Worm (Caenorhabditis elegans) whole organism, young adult: ENCODE measurements around the gene lgc-20.

ENCODE experiments used
- F37B4.10 ChIP-seq: fragments of 200-800 bp; sonication (Bioruptor generic); IDR thresholded peaks from 2 replicates; pipeline ENCODE4 v1.3.6; 2022; ENCODE audit warnings: missing genetic modification characterization, missing compliant biosample characterization
- T07F8.4 ChIP-seq: sonication (generic microtip); optimal IDR thresholded peaks from 2 replicates; lab custom pipeline; 2016; ENCODE audit warnings: mild to moderate bottlenecking, missing genetic modification characterization, moderate library complexity, missing compliant biosample characterization
- Y79H2A.3 ChIP-seq: fragments of 200-800 bp; sonication (Bioruptor generic); conservative IDR thresholded peaks from 2 replicates; pipeline ENCODE4 v1.3.6; 2022; ENCODE audit warnings: missing genetic modification reagents, missing genetic modification characterization, missing compliant biosample characterization
- bed-1 ChIP-seq: fragments of 200-800 bp; sonication (Bioruptor generic); IDR thresholded peaks from 2 replicates; pipeline ENCODE4 v1.3.6; 2022; ENCODE audit warnings: missing genetic modification reagents, missing genetic modification characterization, missing compliant biosample characterization
- ccch-3 ChIP-seq: fragments of 200-800 bp; sonication (Bioruptor generic); optimal IDR thresholded peaks from 2 replicates; lab custom pipeline; 2018; ENCODE audit warnings: mild to moderate bottlenecking, missing genetic modification characterization, missing compliant biosample characterization
- dpl-1 ChIP-seq: fragments of 150-350 bp; optimal IDR thresholded peaks from 2 replicates; lab custom pipeline; 2014; ENCODE audit warnings: missing biosample characterization, missing genetic modification reagents, missing genetic modification characterization
- ets-4 ChIP-seq: fragments of 200-800 bp; sonication (Bioruptor generic); optimal IDR thresholded peaks from 2 replicates; lab custom pipeline; 2018; ENCODE audit warnings: mild to moderate bottlenecking, missing genetic modification characterization, missing compliant biosample characterization
- him-1 ChIP-seq: sonication (generic microtip); optimal IDR thresholded peaks from 2 replicates; lab custom pipeline; 2016; ENCODE audit warnings: missing genotype, missing genetic modification reagents, missing genetic modification characterization, missing compliant biosample characterization
- let-607 ChIP-seq, 2 experiments: fragments of 200-800 bp in 1 of 2; sonication (Bioruptor generic) in 1 of 2; sonication (generic microtip) in 1 of 2; optimal IDR thresholded peaks; 2 replicates each; lab custom pipeline; 2016 to 2018; ENCODE audit warnings: mild to moderate bottlenecking in 2 of 2, missing compliant biosample characterization in 2 of 2, missing genetic modification characterization in 2 of 2, moderate library complexity in 2 of 2, missing genotype in 1 of 2
- lir-1 ChIP-seq: fragments of 200-800 bp; sonication (Bioruptor generic); conservative IDR thresholded peaks from 2 replicates; pipeline ENCODE4 v1.3.6; 2022; ENCODE audit warnings: missing genetic modification reagents, missing genetic modification characterization, missing compliant biosample characterization
- mxl-1 ChIP-seq: sonication (generic microtip); optimal IDR thresholded peaks from 2 replicates; lab custom pipeline; 2016; ENCODE audit warnings: missing genetic modification characterization, missing compliant biosample characterization
- nfyb-1 ChIP-seq: fragments of 200-800 bp; sonication (Bioruptor generic); IDR thresholded peaks from 2 replicates; pipeline ENCODE4 v1.3.6; 2022; ENCODE audit warnings: missing genetic modification reagents, missing genetic modification characterization, missing compliant biosample characterization
- snpc-1.3 ChIP-seq: sonication (generic microtip); optimal IDR thresholded peaks from 2 replicates; lab custom pipeline; 2017; ENCODE audit warnings: missing genetic modification characterization, mild to moderate bottlenecking, missing compliant biosample characterization, antibody characterized with exemption, moderate library complexity, missing genotype, missing genetic modification reagents; ENCODE audit not compliant: insufficient read depth
- ztf-3 ChIP-seq: fragments of 200-800 bp; sonication (Bioruptor generic); optimal IDR thresholded peaks from 2 replicates; lab custom pipeline; 2018; ENCODE audit warnings: mild to moderate bottlenecking, missing genetic modification characterization, missing compliant biosample characterization

- TF ChIP-seq T07F8.4 (tag; lab: Kevin White, UChicago) (no peak), dpl-1 (GFP tag; lab: Kevin White, UChicago) (no peak), mxl-1 (tag; lab: Kevin White, UChicago) (no peak), let-607 (tag; optimal IDR thresholded peaks at IDR 0.05; lab: Kevin White, UChicago) (no peak), lir-1 (GFP tag; lab: Robert Waterston, UW) (no peak), Y79H2A.3 (GFP tag; lab: Robert Waterston, UW) (no peak), ztf-3 (GFP tag; lab: Kevin White, UChicago) (no peak), him-1 (tag; lab: Kevin White, UChicago) (no peak), F37B4.10 (no peak), ets-4 (GFP tag; lab: Kevin White, UChicago) (no peak), nfyb-1 (GFP tag; lab: Robert Waterston, UW) (no peak), bed-1 (GFP tag; lab: Robert Waterston, UW) (no peak), snpc-1.3 (no peak), ccch-3 (GFP tag; lab: Kevin White, UChicago) (no peak)
Measured at ce11 chrII:11343300-11343869, at the start of gene lgc-20.
